Worm (Caenorhabditis elegans): ENCODE data around the gene nspa-8.
A peak's percentile ranks its signal among the peaks of the same experiment; 100 is the strongest.

- TF ChIP-seq somi-1 (GFP tag; optimal IDR thresholded peaks at IDR 0.05) (peak; percentile 23), hrde-1 (tag; optimal IDR thresholded peaks at IDR 0.05; ENCODE audit: borderline replicate concordance) (no peak), mcd-1 (GFP tag; IDR thresholded peaks at IDR 0.05) (no peak), aptf-3 (GFP tag; IDR thresholded peaks at IDR 0.05) (no peak), aptf-2 (GFP tag; conservative IDR thresholded peaks at IDR 0.05) (no peak), tbp1 (GFP tag; optimal IDR thresholded peaks at IDR 0.05) (no peak), lin-35 (GFP tag; optimal IDR thresholded peaks at IDR 0.05) (no peak), Y67H2A.10 (GFP tag; conservative IDR thresholded peaks at IDR 0.05) (no peak), ztf-26 (tag; optimal IDR thresholded peaks at IDR 0.05) (no peak), ama-1 (optimal IDR thresholded peaks at IDR 0.05) (no peak), ama-1 (GFP tag; optimal IDR thresholded peaks at IDR 0.05) (no peak), nhr-80 (tag; optimal IDR thresholded peaks at IDR 0.05) (no peak), pha-4 (tag; optimal IDR thresholded peaks at IDR 0.05) (no peak), unc-130 (GFP tag; optimal IDR thresholded peaks at IDR 0.05) (no peak)
Measured at ce11 chrV:14832121-14832788, 5.4 kb upstream of the nspa-8 start.
